Fruit fly (Drosophila melanogaster): ENCODE results near the gene CG43773.

CG43773 gene

dm6 chr2L:4012089-4012488 lies 4.6 kb downstream of the CG43773 start (continued):
- TF ChIP-seq CG1603 (tag; optimal IDR thresholded peaks at IDR 0.05) (no peak), CG17612 (GFP tag; IDR thresholded peaks at IDR 0.05) (0 out of 2 replicates have a peak, but pooled peaks have one; percentile 4), CG7839 (tag; optimal IDR thresholded peaks at IDR 0.05) (peak; percentile 41), CG10462 (GFP tag; optimal IDR thresholded peaks at IDR 0.05) (no peak), CG6791 (GFP tag; IDR thresholded peaks at IDR 0.05; ENCODE audit: partially characterized antibody) (no peak), ase (GFP tag; IDR thresholded peaks at IDR 0.05) (no peak), dmrt99B (tag; optimal IDR thresholded peaks at IDR 0.05) (peak; percentile 33), Dbx (GFP tag; IDR thresholded peaks at IDR 0.05) (peak; percentile 37; the same call in 1 of the 3 replicates), CG9727 (GFP tag; optimal IDR thresholded peaks at IDR 0.05) (no peak), MBD-R2 (GFP tag; IDR thresholded peaks at IDR 0.05) (peak; percentile 18; the same call in 1 of the 2 replicates), chinmo (GFP tag; IDR thresholded peaks at IDR 0.05; ENCODE audit: partially characterized antibody) (no peak), tin (GFP tag; optimal IDR thresholded peaks at IDR 0.05) (no peak), CG1602 (GFP tag; optimal IDR thresholded peaks at IDR 0.05) (no peak), CG7786 (GFP tag; optimal IDR thresholded peaks at IDR 0.05) (no peak), Mes4 (GFP tag; optimal IDR thresholded peaks at IDR 0.05) (no peak), exex (tag; optimal IDR thresholded peaks at IDR 0.05) (no peak), gem (tag; optimal IDR thresholded peaks at IDR 0.05) (peak; percentile 51)

- no peak for TF ChIP-seq en (GFP tag; optimal IDR thresholded peaks at IDR 0.05)
- peak; percentile 19 for TF ChIP-seq CG11504 (tag; optimal IDR thresholded peaks at IDR 0.05)
- peak in 1 of 2 experiments; percentile 36 for TF ChIP-seq eve (GFP tag; optimal IDR thresholded peaks at IDR 0.05)
- no peak for TF ChIP-seq CG4854 (GFP tag; optimal IDR thresholded peaks at IDR 0.05)
- peak; percentile 1 for TF ChIP-seq CG13424 (tag; optimal IDR thresholded peaks at IDR 0.05)
- no peak for TF ChIP-seq B-H1 (GFP tag; IDR thresholded peaks at IDR 0.05)
- TF ChIP-seq CG6683 (GFP tag; optimal IDR thresholded peaks at IDR 0.05): no peak
- TF ChIP-seq row (GFP tag; IDR thresholded peaks at IDR 0.05): peak; percentile 59
- TF ChIP-seq cwo (GFP tag; optimal IDR thresholded peaks at IDR 0.05): peak; percentile 17
- no peak for TF ChIP-seq CG10462 (GFP tag; optimal IDR thresholded peaks at IDR 0.05)
- no peak for TF ChIP-seq Drgx (GFP tag; IDR thresholded peaks at IDR 0.05)
- 0 out of 2 replicates have a peak, but pooled peaks have one; percentile 12 for TF ChIP-seq CG6689 (GFP tag; IDR thresholded peaks at IDR 0.05)
- TF ChIP-seq slbo (GFP tag; IDR thresholded peaks at IDR 0.05): peak; percentile 27; the same call in 1 of the 2 replicates
- no peak for TF ChIP-seq az2 (GFP tag; optimal IDR thresholded peaks at IDR 0.05)
- TF ChIP-seq CG17361 (GFP tag; IDR thresholded peaks at IDR 0.05): no peak
- no peak for TF ChIP-seq ro (GFP tag; IDR thresholded peaks at IDR 0.05)
- TF ChIP-seq otp (GFP tag; IDR thresholded peaks at IDR 0.05): no peak
- peak; percentile 33 for TF ChIP-seq CG7556 (GFP tag; optimal IDR thresholded peaks at IDR 0.05)
- TF ChIP-seq oc (tag; optimal IDR thresholded peaks at IDR 0.05): no peak
- TF ChIP-seq Poxn (GFP tag; IDR thresholded peaks at IDR 0.05): no peak
- TF ChIP-seq sens (GFP tag): peak; percentile 57
- no peak for TF ChIP-seq esg (GFP tag; conservative IDR thresholded peaks at IDR 0.05)
- no peak for TF ChIP-seq CG8281 (tag; optimal IDR thresholded peaks at IDR 0.05)
- TF ChIP-seq Fer1 (GFP tag; optimal IDR thresholded peaks at IDR 0.05): peak; percentile 22
- no peak for TF ChIP-seq lbe (GFP tag; optimal IDR thresholded peaks at IDR 0.05)
- no peak for TF ChIP-seq mirr (GFP tag; optimal IDR thresholded peaks at IDR 0.05)
- TF ChIP-seq fd96Cb (tag; optimal IDR thresholded peaks at IDR 0.05): no peak
- TF ChIP-seq hth (optimal IDR thresholded peaks at IDR 0.05): no peak
- TF ChIP-seq CG17829 (tag; optimal IDR thresholded peaks at IDR 0.05): no peak
- no peak for TF ChIP-seq CG9876 (GFP tag; optimal IDR thresholded peaks at IDR 0.05)
- TF ChIP-seq CG10565 (GFP tag; optimal IDR thresholded peaks at IDR 0.05): no peak
- peak; percentile 14 for TF ChIP-seq Meics (GFP tag; optimal IDR thresholded peaks at IDR 0.05)
- TF ChIP-seq CG2678 (tag; optimal IDR thresholded peaks at IDR 0.05): peak; percentile 43
- no peak for TF ChIP-seq cas (GFP tag; IDR thresholded peaks at IDR 0.05)
- TF ChIP-seq Kr (GFP tag; optimal IDR thresholded peaks at IDR 0.05): no peak
- no peak for TF ChIP-seq Mes4 (GFP tag; optimal IDR thresholded peaks at IDR 0.05)
Observed at dm6 chr2L:4019198-4019597, 11.7 kb downstream of the CG43773 start.

All from whole organism, embryonic.